Worm (Caenorhabditis elegans): ENCODE results near the gene srx-38.

- TF ChIP-seq flt-1 (GFP tag; IDR thresholded peaks at IDR 0.05): no peak
- no peak for TF ChIP-seq ref-1 (GFP tag; conservative IDR thresholded peaks at IDR 0.05)
Measured at ce11 chrV:5130018-5130417, 25.4 kb downstream of the srx-38 start, which contains the start of gene F14F9.8.

Data from whole organism, midembryonic.